Worm (Caenorhabditis elegans) whole organism, L4 larva: Measurements from ENCODE around the gene Y57G11C.8.
A peak's percentile ranks its signal among the peaks of the same experiment; 100 is the strongest.

ENCODE experiments used
- F49E8.2 ChIP-seq: sonication (generic microtip); optimal IDR thresholded peaks from 2 replicates; lab custom pipeline; 2016; ENCODE audit warnings: missing compliant biosample characterization, mild to moderate bottlenecking, missing genetic modification characterization, borderline replicate concordance
- Y105C5A.15 ChIP-seq: fragments of 200-800 bp; sonication (Bioruptor generic); IDR thresholded peaks from 2 replicates; pipeline ENCODE4 v1.3.6; 2022; ENCODE audit warnings: missing genetic modification characterization, missing compliant biosample characterization
- ZK337.2 ChIP-seq: fragments of 200-800 bp; sonication (Bioruptor generic); IDR thresholded peaks from 2 replicates; pipeline ENCODE4 v1.3.6; 2022; ENCODE audit warnings: missing genetic modification reagents, missing genetic modification characterization, missing compliant biosample characterization
- ZK546.5 ChIP-seq, 2 experiments: sonication (generic microtip); optimal IDR thresholded peaks; 2 replicates each; lab custom pipeline; 2017; ENCODE audit warnings: missing biosample characterization in 2 of 2, missing genetic modification characterization in 2 of 2
- aha-1 ChIP-seq: fragments of 150-350 bp; peaks from one replicate; lab custom pipeline; 2014; ENCODE audit warnings: missing biosample characterization, missing genetic modification characterization
- arid-1 ChIP-seq: fragments of 200-800 bp; sonication (Bioruptor generic); conservative IDR thresholded peaks from 2 replicates; pipeline ENCODE4 v1.3.6; 2022; ENCODE audit warnings: missing genetic modification reagents, missing genetic modification characterization, missing compliant biosample characterization
- ceh-32 ChIP-seq: sonication (generic microtip); optimal IDR thresholded peaks from 2 replicates; lab custom pipeline; 2016; ENCODE audit warnings: mild to moderate bottlenecking, missing genetic modification characterization, missing compliant biosample characterization; ENCODE audit not compliant: poor library complexity
- dve-1 ChIP-seq: sonication (generic microtip); optimal IDR thresholded peaks from 2 replicates; lab custom pipeline; 2017; ENCODE audit warnings: antibody characterized with exemption, mild to moderate bottlenecking, missing genetic modification characterization, missing compliant biosample characterization; ENCODE audit not compliant: insufficient read depth
- fos-1 ChIP-seq: fragments of 150-350 bp; optimal IDR thresholded peaks from 2 replicates; lab custom pipeline; 2014; ENCODE audit warnings: missing biosample characterization, missing genetic modification characterization
- lin-15B ChIP-seq: fragments of 150-350 bp; sonication (generic microtip); optimal IDR thresholded peaks from 3 replicates; lab custom pipeline; 2014; ENCODE audit warnings: missing biosample characterization, missing genetic modification characterization
- lin-38 ChIP-seq: fragments of 200-800 bp; sonication (Bioruptor generic); IDR thresholded peaks from 2 replicates; pipeline ENCODE4 v1.3.6; 2022; ENCODE audit warnings: missing genetic modification reagents, missing genetic modification characterization, missing compliant biosample characterization
- lir-3 ChIP-seq: sonication (generic microtip); optimal IDR thresholded peaks from 2 replicates; lab custom pipeline; 2016; ENCODE audit warnings: mild to moderate bottlenecking, missing genetic modification characterization, missing compliant biosample characterization
- madf-9 ChIP-seq: fragments of 200-800 bp; sonication (Bioruptor generic); conservative IDR thresholded peaks from 2 replicates; pipeline ENCODE4 v1.3.6; 2022; ENCODE audit warnings: missing genetic modification reagents, missing genetic modification characterization, missing compliant biosample characterization
- nhr-28 ChIP-seq: fragments of 150-350 bp; optimal IDR thresholded peaks from 2 replicates; lab custom pipeline; 2014; ENCODE audit warnings: missing biosample characterization, missing genetic modification characterization
- pha-4 ChIP-seq, 2 experiments: fragments of 150-350 bp in 1 of 2; fragments of 200-800 bp in 1 of 2; sonication (Bioruptor generic) in 1 of 2; IDR thresholded peaks in 1 of 2; optimal IDR thresholded peaks in 1 of 2; 2 replicates each; pipeline versions ENCODE4 v1.3.6 to Lab custom; 2014 to 2022; ENCODE audit warnings: missing genetic modification characterization in 2 of 2, missing genetic modification reagents in 2 of 2, missing biosample characterization in 1 of 2, missing compliant biosample characterization in 1 of 2
- skn-1 ChIP-seq: fragments of 150-350 bp; optimal IDR thresholded peaks from 2 replicates; lab custom pipeline; 2014; ENCODE audit warnings: missing biosample characterization, missing genetic modification characterization
- snpc-1.2 ChIP-seq: fragments of 200-800 bp; sonication (Bioruptor generic); IDR thresholded peaks from 2 replicates; pipeline ENCODE4 v1.3.6; 2022; ENCODE audit warnings: missing genetic modification reagents, missing genetic modification characterization, missing compliant biosample characterization
- unc-130 ChIP-seq: sonication (generic microtip); optimal IDR thresholded peaks from 2 replicates; lab custom pipeline; 2016; ENCODE audit warnings: missing genetic modification reagents, missing genetic modification characterization, missing compliant biosample characterization
- unc-62 ChIP-seq, 3 experiments: fragments of 150-350 bp in 1 of 3; sonication (generic microtip); optimal IDR thresholded peaks in 2 of 3; peaks in 1 of 3; 1 replicate in 1 of 3; 2 replicates in 2 of 3; lab custom pipeline; 2014 to 2017; ENCODE audit warnings: missing biosample characterization in 3 of 3, missing genetic modification characterization in 3 of 3, missing genetic modification reagents in 3 of 3, missing genotype in 1 of 3
- vab-7 ChIP-seq: fragments of 200-800 bp; sonication (Bioruptor generic); IDR thresholded peaks from 2 replicates; pipeline ENCODE4 v1.3.6; 2022; ENCODE audit warnings: missing genetic modification reagents, missing genetic modification characterization, missing compliant biosample characterization
- zip-11 ChIP-seq: fragments of 200-800 bp; sonication (Bioruptor generic); IDR thresholded peaks from 2 replicates; pipeline ENCODE4 v1.3.6; 2022; ENCODE audit warnings: missing genetic modification characterization, missing compliant biosample characterization

Gene Y57G11C.8

DNA sequence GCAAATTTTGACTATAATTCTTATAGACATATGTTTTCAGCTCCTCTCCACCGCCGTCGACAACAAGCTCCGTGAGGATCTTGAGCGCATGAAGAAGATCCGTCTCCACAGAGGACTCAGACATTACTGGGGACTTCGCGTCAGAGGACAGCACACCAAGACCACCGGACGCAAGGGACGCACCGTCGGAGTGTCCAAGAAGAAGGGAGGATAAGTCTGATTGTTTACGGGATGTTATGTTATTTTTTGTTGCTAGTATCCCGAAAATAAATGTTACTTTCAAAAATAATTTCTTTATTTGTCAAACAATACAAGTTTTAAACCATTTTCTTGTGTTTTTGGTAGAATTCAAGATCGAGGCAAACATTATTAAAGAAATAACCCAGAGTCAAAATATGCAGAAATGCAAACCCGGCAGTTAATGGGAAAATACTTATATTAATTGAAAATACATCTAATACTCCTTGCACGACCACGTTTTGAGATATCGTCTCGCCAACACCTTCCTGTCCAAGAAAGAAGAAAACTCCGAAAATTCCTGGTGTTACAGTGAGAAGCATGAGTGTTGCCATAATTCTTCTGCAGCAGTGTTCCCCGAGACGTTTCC is 44.6 kb downstream of the Y57G11C.8 start:
- TF ChIP-seq pha-4 (GFP tag; IDR thresholded peaks at IDR 0.05; lab: Robert Waterston, UW) = no peak
- TF ChIP-seq pha-4 (tag; optimal IDR thresholded peaks at IDR 0.05; lab: Kevin White, UChicago) = no peak
- peak; percentile 12 for TF ChIP-seq F49E8.2 (tag; lab: Kevin White, UChicago)
- peak; percentile 84 for TF ChIP-seq snpc-1.2 (GFP tag; lab: Robert Waterston, UW)
- TF ChIP-seq aha-1 (tag; lab: Kevin White, UChicago) = peak; percentile 86
- TF ChIP-seq lin-38 (GFP tag; lab: Robert Waterston, UW) = peak; percentile 41
- peak in 1 of 2 experiments; percentile 52 for TF ChIP-seq unc-62 (GFP tag; optimal IDR thresholded peaks at IDR 0.05 in 1 of 2; lab: Kevin White, UChicago)
- TF ChIP-seq unc-62 (tag; optimal IDR thresholded peaks at IDR 0.05; lab: Kevin White, UChicago) = no peak
- TF ChIP-seq arid-1 (GFP tag; lab: Robert Waterston, UW) = no peak
- TF ChIP-seq, all 104 proteins: peak for 5

DNA sequence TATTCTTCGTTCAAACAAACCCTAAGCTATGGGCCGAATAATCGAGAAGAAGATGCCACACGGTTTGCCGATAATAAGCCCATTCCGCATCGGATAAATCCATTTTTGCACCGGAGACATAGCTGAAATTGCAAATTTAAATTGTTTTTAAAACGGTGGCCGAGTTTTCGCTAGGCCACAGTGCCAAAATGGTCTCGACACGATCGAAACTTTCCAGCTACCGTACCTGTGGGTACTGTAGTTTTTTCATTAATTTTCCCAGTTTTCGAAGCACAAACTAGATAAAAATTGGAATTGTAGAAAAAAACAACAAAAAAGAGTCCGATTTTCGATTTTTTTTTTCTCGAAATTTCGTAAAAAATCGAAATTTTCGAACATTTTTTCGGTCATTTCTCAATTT is 46.6 kb downstream of the Y57G11C.8 start:
- peak in 1 of 2 experiments; percentile 72 for TF ChIP-seq unc-62 (GFP tag; optimal IDR thresholded peaks at IDR 0.05 in 1 of 2; lab: Kevin White, UChicago)
- TF ChIP-seq unc-62 (tag; optimal IDR thresholded peaks at IDR 0.05; lab: Kevin White, UChicago) = no peak
- TF ChIP-seq madf-9 (GFP tag; lab: Robert Waterston, UW) = no peak

DNA sequence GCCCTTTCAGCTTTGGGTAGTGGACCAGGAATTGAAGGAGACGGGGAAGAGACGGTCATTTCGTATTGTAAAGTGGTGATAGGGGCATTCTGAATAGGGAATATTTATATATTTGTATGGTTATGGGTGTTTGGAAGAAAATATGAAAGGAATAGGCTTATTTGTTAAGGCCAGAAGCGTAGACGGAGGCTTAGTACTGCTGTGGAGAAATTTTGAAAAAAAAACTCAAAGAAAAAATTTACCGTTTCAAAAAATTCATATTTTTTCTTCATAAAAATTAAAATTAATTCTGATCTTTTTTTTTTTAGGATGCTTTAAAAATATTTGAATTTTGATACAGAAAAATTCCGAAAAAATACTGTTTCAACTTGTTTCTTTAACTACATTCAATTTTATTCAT is 47.4 kb downstream of the Y57G11C.8 start, which contains the start of gene hhat-2:
TSS of gene hhat-2 (minus strand) at position 101 of the 400 bp plus-strand sequence.
- TF ChIP-seq lin-15B (tag; lab: Kevin White, UChicago) (no peak), skn-1 (tag; lab: Kevin White, UChicago) (no peak), fos-1 (tag; lab: Kevin White, UChicago) (no peak), zip-11 (no peak), dve-1 (no peak), unc-130 (GFP tag; lab: Kevin White, UChicago) (no peak), nhr-28 (tag; lab: Kevin White, UChicago) (no peak), Y105C5A.15 (no peak), ZK337.2 (GFP tag; lab: Robert Waterston, UW) (no peak), lir-3 (tag; lab: Kevin White, UChicago) (no peak), vab-7 (GFP tag; lab: Robert Waterston, UW) (no peak), ceh-32 (no peak), ZK546.5 (tag; optimal IDR thresholded peaks at IDR 0.05; lab: Kevin White, UChicago) (no peak)
